Fruit fly (Drosophila melanogaster): Measurements from ENCODE around the gene MFS10.

dm6 chrX:13131063-13131773, 2.4 kb downstream of the MFS10 start:
- no peak for TF ChIP-seq psq (optimal IDR thresholded peaks at IDR 0.05)
- no peak for TF ChIP-seq usp (GFP tag; optimal IDR thresholded peaks at IDR 0.05)
- TF ChIP-seq CG8478 (optimal IDR thresholded peaks at IDR 0.05): no peak
